Fruit fly (Drosophila melanogaster) S2 (cell line): ENCODE results near the gene CG13047.

ENCODE experiments used
- CG8478 ChIP-seq: fragments of >200 bp; optimal IDR thresholded peaks from 2 replicates; lab custom pipeline; 2018
- CTCF ChIP-seq, 2 experiments: fragments of >200 bp; optimal IDR thresholded peaks; 2 replicates each; lab custom pipeline; 2018

- TF ChIP-seq CG8478 = no peak
- no peak for TF ChIP-seq CTCF (optimal IDR thresholded peaks at IDR 0.05; lab: Kevin White, UChicago)
Observed at dm6 chr3L:16326657-16327056, 41.5 kb upstream of the CG13047 start, which contains the start of the genes CG13040 and CG13039.
